Worm (Caenorhabditis elegans) whole organism, L3 larva: ENCODE measurements around the gene F17C8.9.
"Not testable (repeated sequence)": the region's sequence is repeated elsewhere in the genome, so short reads cannot be mapped to it uniquely, and the experiment has no call there.

ENCODE experiments used
- ama-1 ChIP-seq: fragments of 150-350 bp; optimal IDR thresholded peaks from 2 replicates; lab custom pipeline; 2018
- elt-3 ChIP-seq, 3 experiments: fragments of 150-350 bp in 1 of 3; sonication (generic microtip) in 2 of 3; optimal IDR thresholded peaks; 2 replicates in 2 of 3; 4 replicates in 1 of 3; lab custom pipeline; 2014 to 2017; ENCODE audit warnings: missing biosample characterization in 3 of 3, missing genetic modification characterization in 3 of 3
- eor-1 ChIP-seq, 2 experiments: fragments of 150-350 bp; optimal IDR thresholded peaks; 2 replicates each; lab custom pipeline; 2014 to 2018; ENCODE audit warnings: missing biosample characterization in 2 of 2, missing genetic modification characterization in 2 of 2
- fkh-10 ChIP-seq: sonication (generic microtip); optimal IDR thresholded peaks from 2 replicates; lab custom pipeline; 2017; ENCODE audit warnings: missing biosample characterization, missing genetic modification reagents, missing genetic modification characterization
- fos-1 ChIP-seq: fragments of 150-350 bp; optimal IDR thresholded peaks from 2 replicates; lab custom pipeline; 2014; ENCODE audit warnings: missing biosample characterization, missing genetic modification characterization
- snpc-4 ChIP-seq: fragments of 150-350 bp; optimal IDR thresholded peaks from 2 replicates; lab custom pipeline; 2014; ENCODE audit warnings: missing biosample characterization, missing genetic modification characterization

ce11 chrIII:4785131-4785530, 51.0 kb downstream of the F17C8.9 start, which contains the start of gene enu-3.2:
- not testable (repeated sequence) for TF ChIP-seq snpc-4 (tag; lab: Kevin White, UChicago); ama-1 (lab: Kevin White, UChicago); fkh-10 (GFP tag; lab: Kevin White, UChicago); fos-1 (tag; lab: Kevin White, UChicago); eor-1 (tag; optimal IDR thresholded peaks at IDR 0.05; lab: Kevin White, UChicago); elt-3 (tag; optimal IDR thresholded peaks at IDR 0.05; lab: Kevin White, UChicago)
